Worm (Caenorhabditis elegans): ENCODE data around the gene F40G9.14.

Gene F40G9.14

ce11 chrIII:177715-178114 is at the start of gene F40G9.14:
Gene F40G9.14 (minus strand): TSS chrIII:177815.
- TF ChIP-seq dao-5 (tag; optimal IDR thresholded peaks at IDR 0.05) (no peak), him-1 (tag; optimal IDR thresholded peaks at IDR 0.05) (no peak), W03F9.2 (tag; optimal IDR thresholded peaks at IDR 0.05) (no peak)

- TF ChIP-seq W03F9.2 (tag; optimal IDR thresholded peaks at IDR 0.05) (no peak), him-1 (tag; optimal IDR thresholded peaks at IDR 0.05) (no peak), dao-5 (tag; optimal IDR thresholded peaks at IDR 0.05) (no peak)
Measured at ce11 chrIII:227033-227432, 49.4 kb upstream of the F40G9.14 start.

DNA sequence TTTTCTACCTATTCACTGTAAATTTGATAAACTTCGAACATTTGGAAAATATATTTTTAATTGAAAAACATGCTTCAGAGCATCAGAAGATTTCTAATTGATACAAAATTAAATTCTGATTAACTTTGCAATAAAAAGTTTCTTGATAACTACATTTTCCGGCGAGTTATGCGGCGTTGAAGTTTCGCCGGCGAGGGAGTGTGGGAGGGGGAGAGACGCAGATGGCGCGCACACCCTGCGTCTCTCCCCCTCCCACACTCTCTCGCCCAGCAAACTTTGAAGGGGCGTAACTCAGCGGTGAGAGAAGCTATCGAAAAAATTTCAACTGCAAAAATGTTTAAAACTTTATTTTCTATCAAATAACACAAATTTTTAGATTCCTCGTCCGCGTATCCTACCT is 44.9 kb upstream of the F40G9.14 start:
- TF ChIP-seq W03F9.2 (tag; optimal IDR thresholded peaks at IDR 0.05) (no peak), dao-5 (tag; optimal IDR thresholded peaks at IDR 0.05) (no peak), him-1 (tag; optimal IDR thresholded peaks at IDR 0.05) (no peak)

DNA sequence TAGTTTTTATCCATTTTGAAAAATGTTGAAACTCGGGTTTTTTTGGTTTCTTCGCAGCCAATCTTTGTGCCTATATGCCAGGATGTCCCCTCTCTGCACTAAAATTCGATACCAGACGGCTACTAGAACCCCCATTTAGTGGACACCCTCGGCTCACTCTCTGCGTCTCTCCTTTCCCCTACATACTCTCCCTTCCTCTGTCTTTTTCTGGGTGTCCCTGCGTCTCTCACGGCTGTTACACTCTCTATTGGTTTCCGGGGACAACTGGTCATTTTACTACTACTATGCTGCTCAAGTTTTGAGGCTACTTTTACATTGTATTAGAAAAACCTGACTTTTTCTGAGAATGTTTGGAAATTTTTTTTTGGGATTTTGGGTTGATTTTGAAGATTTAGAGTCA is 42.8 kb upstream of the F40G9.14 start:
- TF ChIP-seq dao-5 (tag; optimal IDR thresholded peaks at IDR 0.05): no peak
- TF ChIP-seq him-1 (tag; optimal IDR thresholded peaks at IDR 0.05): no peak
- TF ChIP-seq W03F9.2 (tag; optimal IDR thresholded peaks at IDR 0.05): no peak

- TF ChIP-seq W03F9.2 (tag; optimal IDR thresholded peaks at IDR 0.05): no peak
- no peak for TF ChIP-seq him-1 (tag; optimal IDR thresholded peaks at IDR 0.05)
- TF ChIP-seq dao-5 (tag; optimal IDR thresholded peaks at IDR 0.05): no peak
Measured at ce11 chrIII:211387-211786, 33.8 kb upstream of the F40G9.14 start.

DNA sequence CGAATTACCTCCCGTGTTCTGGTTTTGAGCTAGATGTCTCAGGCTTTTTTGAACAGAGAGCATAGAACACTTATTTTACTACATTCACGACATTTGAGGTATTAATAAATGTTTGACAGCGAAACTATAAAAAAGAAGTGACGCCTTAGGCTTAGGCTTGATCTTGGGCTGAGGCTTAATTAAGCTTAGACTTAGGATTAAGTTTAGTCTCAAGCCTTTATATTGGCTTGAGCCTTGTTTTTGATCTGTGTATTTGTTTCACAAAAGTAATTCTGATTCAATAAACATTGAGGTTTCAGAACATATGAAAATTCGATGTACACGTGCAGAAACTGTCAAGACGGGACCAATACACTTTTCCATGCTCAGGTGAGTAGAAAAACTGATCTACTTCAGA is 32.1 kb upstream of the F40G9.14 start, which contains the start of gene klp-20:
klp-20 (plus strand) TSS at position 298 of the 397 bp plus-strand sequence.
- TF ChIP-seq W03F9.2 (tag; optimal IDR thresholded peaks at IDR 0.05) (no peak), dao-5 (tag; optimal IDR thresholded peaks at IDR 0.05) (no peak), him-1 (tag; optimal IDR thresholded peaks at IDR 0.05) (no peak)

DNA sequence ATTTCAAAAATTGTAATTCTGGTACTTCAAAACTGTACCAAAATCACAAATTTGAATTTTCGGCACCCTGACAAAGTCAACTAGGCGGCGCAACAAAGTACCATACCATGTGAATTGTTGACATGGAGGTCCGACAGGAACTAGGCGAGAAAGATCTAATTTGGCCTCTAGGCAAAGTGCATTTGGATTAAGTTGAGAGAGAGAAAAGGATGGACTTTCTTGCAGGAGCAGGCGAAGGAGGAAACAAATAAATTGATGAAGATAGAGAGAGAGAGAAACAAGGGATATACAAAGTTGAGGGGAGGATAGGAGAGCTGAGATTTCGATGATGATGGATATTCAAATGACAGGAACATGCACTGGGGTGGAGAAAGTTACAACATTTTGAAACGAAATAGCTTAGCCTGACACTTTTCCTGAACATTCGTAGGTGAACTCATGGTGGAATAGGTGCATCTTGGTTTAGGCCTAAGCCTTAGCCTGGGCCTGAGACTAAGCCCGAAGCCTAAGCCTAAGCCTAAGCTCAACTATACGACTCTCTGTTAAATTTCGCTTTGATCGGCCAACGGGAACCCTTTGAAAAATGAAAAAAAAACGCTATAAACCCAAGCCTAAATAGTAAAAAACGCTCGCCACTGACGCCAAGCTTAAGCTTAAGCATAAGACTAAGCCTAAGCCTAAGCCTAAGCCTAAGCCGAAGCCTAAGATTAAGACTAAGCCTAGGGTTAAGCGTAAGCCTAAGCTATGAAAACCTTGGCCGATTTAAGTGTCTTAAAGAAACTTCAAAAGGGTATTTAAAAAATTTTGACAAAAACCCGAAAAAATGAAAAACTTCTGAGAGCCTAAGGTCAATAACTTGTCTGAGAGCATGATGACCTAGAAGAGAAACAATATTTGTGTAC is 31.4 kb upstream of the F40G9.14 start:
- no peak for TF ChIP-seq W03F9.2 (tag; optimal IDR thresholded peaks at IDR 0.05)
- no peak for TF ChIP-seq him-1 (tag; optimal IDR thresholded peaks at IDR 0.05)
- TF ChIP-seq dao-5 (tag; optimal IDR thresholded peaks at IDR 0.05): no peak

ce11 chrIII:207023-207422 is 29.4 kb upstream of the F40G9.14 start, which contains the start of gene W10C4.1:
Gene W10C4.1 (minus strand): TSS chrIII:207123.
- TF ChIP-seq dao-5 (tag; optimal IDR thresholded peaks at IDR 0.05) (no peak), him-1 (tag; optimal IDR thresholded peaks at IDR 0.05) (no peak), W03F9.2 (tag; optimal IDR thresholded peaks at IDR 0.05) (no peak)

DNA sequence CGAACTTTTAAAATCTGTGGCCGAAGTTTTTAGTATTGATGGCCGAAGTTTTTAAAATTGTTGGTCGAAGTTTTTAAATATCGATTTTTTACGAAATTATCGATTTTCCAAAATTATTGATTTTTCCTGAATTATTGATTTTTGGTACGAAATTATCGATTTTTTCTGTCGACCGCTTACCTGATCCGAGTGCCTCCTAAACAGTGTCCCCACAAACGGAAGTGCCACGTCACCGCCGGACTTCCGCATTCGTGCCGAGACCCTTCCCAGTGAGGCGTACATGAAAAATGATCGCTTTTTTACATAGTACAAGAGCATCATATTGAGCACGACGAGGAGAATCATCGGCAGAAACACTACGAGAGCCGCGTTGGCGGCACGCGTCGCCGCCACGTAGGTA is 26.3 kb upstream of the F40G9.14 start:
- no peak for TF ChIP-seq him-1 (tag; optimal IDR thresholded peaks at IDR 0.05)
- TF ChIP-seq dao-5 (tag; optimal IDR thresholded peaks at IDR 0.05): no peak
- no peak for TF ChIP-seq W03F9.2 (tag; optimal IDR thresholded peaks at IDR 0.05)

- TF ChIP-seq W03F9.2 (tag; optimal IDR thresholded peaks at IDR 0.05) (no peak), him-1 (tag; optimal IDR thresholded peaks at IDR 0.05) (no peak), dao-5 (tag; optimal IDR thresholded peaks at IDR 0.05) (no peak)
Measured at ce11 chrIII:194160-194559, 16.5 kb upstream of the F40G9.14 start, which contains the start of gene F40G9.17. Gene F40G9.17 (plus strand): TSS chrIII:194460.

- TF ChIP-seq him-1 (tag; optimal IDR thresholded peaks at IDR 0.05) (no peak), W03F9.2 (tag; optimal IDR thresholded peaks at IDR 0.05) (no peak)
Measured at ce11 chrIII:191803-192202, 14.2 kb upstream of the F40G9.14 start, which contains the start of gene sec-20. Gene sec-20 (plus strand): TSS chrIII:192103.

DNA sequence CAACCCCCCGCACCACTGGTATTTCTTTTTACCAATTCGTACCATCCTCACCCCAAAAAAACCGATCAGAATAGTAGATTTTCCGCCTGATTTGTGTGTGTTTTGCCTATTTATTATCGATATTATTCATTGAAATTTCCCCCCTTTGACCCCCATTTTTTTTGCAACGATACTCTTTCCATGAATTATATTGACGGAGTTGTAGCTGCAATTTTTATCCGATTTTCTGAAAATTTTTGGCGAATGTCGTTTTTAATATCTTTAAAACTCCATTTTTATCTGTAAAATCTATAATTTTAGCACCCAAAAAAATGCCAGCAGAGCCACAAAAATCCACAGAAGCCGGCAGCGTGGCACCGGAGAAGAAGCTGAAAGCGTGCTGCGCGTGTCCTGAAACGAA is 13.1 kb upstream of the F40G9.14 start, which contains the start of gene cox-17:
cox-17 (plus strand) TSS at position 301 of the 400 bp plus-strand sequence.
- TF ChIP-seq W03F9.2 (tag; optimal IDR thresholded peaks at IDR 0.05) (no peak), him-1 (tag; optimal IDR thresholded peaks at IDR 0.05) (no peak), dao-5 (tag; optimal IDR thresholded peaks at IDR 0.05) (no peak)

DNA sequence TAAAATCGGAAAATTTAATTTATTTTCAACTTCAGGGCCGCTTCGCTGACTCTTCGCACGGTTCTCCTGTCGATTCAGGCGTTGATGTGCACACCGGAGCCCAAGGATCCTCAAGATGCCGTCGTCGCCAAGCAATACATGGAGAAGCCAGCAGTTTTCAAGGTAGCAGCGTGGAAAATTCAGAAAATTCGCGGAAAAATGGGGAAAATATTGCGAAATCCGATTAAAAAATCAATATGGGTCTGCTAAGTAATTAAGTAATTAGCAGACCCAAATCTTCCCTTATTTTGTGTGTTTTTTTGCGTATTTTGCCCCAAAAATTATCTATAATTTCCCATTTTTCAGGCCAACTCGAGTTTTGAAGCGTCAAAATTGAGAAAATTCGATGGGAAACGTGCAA is 11.7 kb upstream of the F40G9.14 start:
- TF ChIP-seq dao-5 (tag; optimal IDR thresholded peaks at IDR 0.05): no peak
- no peak for TF ChIP-seq W03F9.2 (tag; optimal IDR thresholded peaks at IDR 0.05)
- TF ChIP-seq him-1 (tag; optimal IDR thresholded peaks at IDR 0.05): no peak

ce11 chrIII:188426-188888 is 10.8 kb upstream of the F40G9.14 start, which contains the start of gene ubc-20:
Gene ubc-20 (plus strand): TSS chrIII:188838.
- no peak for TF ChIP-seq dao-5 (tag; optimal IDR thresholded peaks at IDR 0.05)
- no peak for TF ChIP-seq W03F9.2 (tag; optimal IDR thresholded peaks at IDR 0.05)
- TF ChIP-seq him-1 (tag; optimal IDR thresholded peaks at IDR 0.05): no peak
